Worm (Caenorhabditis elegans) whole organism, L3 larva: ENCODE results near the gene R13H7.2.

ENCODE experiments used
- eor-1 ChIP-seq, 2 experiments: fragments of 150-350 bp; optimal IDR thresholded peaks; 2 replicates each; lab custom pipeline; 2014 to 2018; ENCODE audit warnings: missing biosample characterization in 2 of 2, missing genetic modification characterization in 2 of 2
- fkh-10 ChIP-seq: sonication (generic microtip); optimal IDR thresholded peaks from 2 replicates; lab custom pipeline; 2017; ENCODE audit warnings: missing biosample characterization, missing genetic modification reagents, missing genetic modification characterization
- lin-15B ChIP-seq: fragments of 150-350 bp; optimal IDR thresholded peaks from 2 replicates; lab custom pipeline; 2014; ENCODE audit warnings: missing biosample characterization, missing genetic modification characterization
- unc-62 ChIP-seq: fragments of 150-350 bp; sonication (generic microtip); optimal IDR thresholded peaks from 4 replicates; lab custom pipeline; 2014; ENCODE audit warnings: missing biosample characterization, missing genetic modification reagents, missing genetic modification characterization

ce11 chrIV:6832194-6832593 is 27.0 kb downstream of the R13H7.2 start:
- TF ChIP-seq fkh-10 (GFP tag; lab: Kevin White, UChicago): no peak
- TF ChIP-seq lin-15B: no peak
- TF ChIP-seq eor-1 (tag; optimal IDR thresholded peaks at IDR 0.05; lab: Kevin White, UChicago): no peak
- TF ChIP-seq unc-62: no peak
